Fruit fly (Drosophila melanogaster): ENCODE results near the gene CG12268.

Gene CG12268

dm6 chr3R:23927429-23927828, 20.8 kb downstream of the CG12268 start, which contains the start of gene CG13601 (continued):
- TF ChIP-seq Adf1 (GFP tag; IDR thresholded peaks at IDR 0.05) (no peak), CG31441 (GFP tag; IDR thresholded peaks at IDR 0.05) (0 out of 2 replicates have a peak, but pooled peaks have one; percentile 11), slou (GFP tag; optimal IDR thresholded peaks at IDR 0.05) (no peak), pan (optimal IDR thresholded peaks at IDR 0.05) (no peak), pan (GFP tag; optimal IDR thresholded peaks at IDR 0.05 in 1 of 2, IDR thresholded peaks at IDR 0.05 in 1 of 2) (peak in 1 of 2 experiments; percentile 35), Hr39 (optimal IDR thresholded peaks at IDR 0.05) (no peak), CG8765 (GFP tag; IDR thresholded peaks at IDR 0.05) (no peak), CG2199 (GFP tag; IDR thresholded peaks at IDR 0.05) (no peak), CG7928 (GFP tag; optimal IDR thresholded peaks at IDR 0.05) (peak; percentile 54), HHEX (GFP tag; optimal IDR thresholded peaks at IDR 0.05) (no peak), CG8290 (GFP tag; optimal IDR thresholded peaks at IDR 0.05) (no peak), CG8290 (tag; optimal IDR thresholded peaks at IDR 0.05) (peak in 1 of 2 experiments; percentile 44), bcd (GFP tag; optimal IDR thresholded peaks at IDR 0.05) (no peak), zfh1 (GFP tag; IDR thresholded peaks at IDR 0.05) (no peak), dimm (GFP tag; IDR thresholded peaks at IDR 0.05) (no peak), CG6854 (GFP tag; optimal IDR thresholded peaks at IDR 0.05) (no peak), gcm (GFP tag; optimal IDR thresholded peaks at IDR 0.05) (peak; percentile 4), CG11723 (GFP tag; optimal IDR thresholded peaks at IDR 0.05) (no peak), CG4328 (GFP tag; optimal IDR thresholded peaks at IDR 0.05) (peak; percentile 36), CG14860 (GFP tag; IDR thresholded peaks at IDR 0.05; ENCODE audit: partially characterized antibody) (peak; percentile 67), kni (GFP tag; optimal IDR thresholded peaks at IDR 0.05) (no peak), insv (GFP tag; optimal IDR thresholded peaks at IDR 0.05) (no peak), fd64A (GFP tag; optimal IDR thresholded peaks at IDR 0.05) (no peak), vnd (GFP tag; IDR thresholded peaks at IDR 0.05; ENCODE audit: partially characterized antibody) (peak; percentile 71), pnt (GFP tag; optimal IDR thresholded peaks at IDR 0.05) (no peak), CG12236 (GFP tag; optimal IDR thresholded peaks at IDR 0.05) (no peak), inv (GFP tag; IDR thresholded peaks at IDR 0.05; ENCODE audit: partially characterized antibody) (peak; percentile 72), Stat92E (GFP tag; optimal IDR thresholded peaks at IDR 0.05) (no peak), dmrt11E (tag; optimal IDR thresholded peaks at IDR 0.05) (no peak), nau (GFP tag; optimal IDR thresholded peaks at IDR 0.05) (no peak), CG12769 (tag; optimal IDR thresholded peaks at IDR 0.05) (no peak), Kr (GFP tag; optimal IDR thresholded peaks at IDR 0.05) (no peak), CG2678 (tag; optimal IDR thresholded peaks at IDR 0.05) (no peak), Hsf (GFP tag; optimal IDR thresholded peaks at IDR 0.05) (no peak), CG4360 (GFP tag; IDR thresholded peaks at IDR 0.05) (no peak), nmo (GFP tag; optimal IDR thresholded peaks at IDR 0.05) (peak; percentile 33), zfh2 (GFP tag; optimal IDR thresholded peaks at IDR 0.05) (no peak), CG6654 (GFP tag; optimal IDR thresholded peaks at IDR 0.05) (no peak), Dip3 (GFP tag; optimal IDR thresholded peaks at IDR 0.05) (no peak), Dek (tag; optimal IDR thresholded peaks at IDR 0.05) (peak; percentile 18), CG6683 (GFP tag; optimal IDR thresholded peaks at IDR 0.05) (no peak), Tbp (GFP tag; optimal IDR thresholded peaks at IDR 0.05) (no peak), B-H1 (GFP tag; IDR thresholded peaks at IDR 0.05) (no peak), Hr3 (GFP tag; optimal IDR thresholded peaks at IDR 0.05) (no peak), CG6272 (GFP tag; IDR thresholded peaks at IDR 0.05) (peak; percentile 23; the same call in 1 of the 2 replicates), her (GFP tag; optimal IDR thresholded peaks at IDR 0.05) (no peak), CG15269 (tag; optimal IDR thresholded peaks at IDR 0.05) (peak; percentile 33), CG7786 (GFP tag; optimal IDR thresholded peaks at IDR 0.05) (no peak), Sox102F (GFP tag; optimal IDR thresholded peaks at IDR 0.05) (no peak), HLHmδ (GFP tag; optimal IDR thresholded peaks at IDR 0.05) (no peak), Antp (GFP tag; optimal IDR thresholded peaks at IDR 0.05) (no peak), CG6689 (GFP tag; IDR thresholded peaks at IDR 0.05) (no peak)

All from whole organism, embryonic.